Fruit fly (Drosophila melanogaster): ENCODE data around the gene Amt.

Gene Amt

DNA sequence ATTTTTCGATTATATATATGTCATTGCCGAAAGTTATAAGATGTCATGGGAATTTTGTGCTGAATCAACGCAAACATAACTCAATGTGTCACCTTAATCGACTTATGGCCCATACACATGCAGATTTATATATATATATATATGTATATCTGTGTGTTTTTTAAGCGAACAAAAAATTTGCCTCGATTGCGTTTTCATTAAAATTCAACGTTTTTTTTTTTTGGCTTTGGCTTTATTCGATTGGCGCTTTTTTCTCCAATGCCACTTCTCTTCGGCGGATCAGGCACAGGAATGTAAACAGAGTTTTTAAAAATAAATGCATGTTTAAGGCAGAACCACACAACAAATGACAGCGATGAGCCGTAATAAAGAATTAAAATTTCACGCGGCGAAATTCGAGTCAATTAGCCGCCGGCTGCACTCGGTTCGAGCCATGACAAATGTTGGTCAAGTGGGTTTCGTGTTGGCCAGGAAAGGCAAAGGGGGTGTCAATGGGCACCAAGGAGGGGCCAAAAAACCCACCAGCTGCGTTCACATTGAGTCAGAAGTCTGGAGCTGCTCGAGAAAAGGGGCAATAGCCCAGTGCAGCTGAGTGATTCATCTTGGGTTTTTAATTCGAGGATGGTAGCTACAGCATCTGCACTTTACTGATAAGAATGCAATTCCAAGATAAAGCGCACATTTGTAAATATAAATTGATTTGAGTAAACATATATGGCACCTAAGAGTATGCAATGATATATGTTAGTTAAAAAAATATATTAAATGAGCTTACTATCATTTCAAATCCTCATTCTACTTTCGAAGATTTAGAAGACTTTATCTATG lies 34.3 kb upstream of the Amt start:
- TF ChIP-seq tj (GFP tag; optimal IDR thresholded peaks at IDR 0.05) (peak; percentile 96), cic (GFP tag; optimal IDR thresholded peaks at IDR 0.05) (no peak), Mnt (GFP tag; optimal IDR thresholded peaks at IDR 0.05) (no peak), CG7101 (tag; optimal IDR thresholded peaks at IDR 0.05) (no peak), Clk (GFP tag; optimal IDR thresholded peaks at IDR 0.05) (no peak), CG5204 (GFP tag; optimal IDR thresholded peaks at IDR 0.05) (no peak), ovo (GFP tag; optimal IDR thresholded peaks at IDR 0.05) (no peak), kay (GFP tag; ENCODE audit: borderline replicate concordance) (peak; percentile 44), CG1620 (GFP tag; optimal IDR thresholded peaks at IDR 0.05) (no peak), cnc (optimal IDR thresholded peaks at IDR 0.05) (no peak)

DNA sequence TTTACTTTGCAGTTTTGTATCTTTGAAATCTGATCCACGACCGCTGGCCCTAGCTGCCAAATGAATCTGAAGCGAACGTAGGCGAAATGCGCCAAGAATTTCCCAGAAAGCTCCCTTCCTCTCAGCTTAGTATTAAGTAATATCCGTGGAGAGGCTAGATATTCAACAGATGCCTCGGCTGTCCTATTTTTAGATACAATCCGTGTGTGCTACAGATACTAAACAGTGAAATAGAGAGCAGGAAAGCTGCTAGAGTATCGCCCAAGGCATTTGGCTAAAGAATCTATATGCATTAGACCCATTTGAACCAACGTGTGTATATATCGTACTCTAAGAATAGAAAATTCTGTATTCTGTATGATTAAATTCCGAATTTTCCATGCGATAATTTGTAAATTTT lies 33.4 kb upstream of the Amt start:
- TF ChIP-seq CG7101 (tag; optimal IDR thresholded peaks at IDR 0.05) (no peak), kay (GFP tag; ENCODE audit: borderline replicate concordance) (peak; percentile 11)

DNA sequence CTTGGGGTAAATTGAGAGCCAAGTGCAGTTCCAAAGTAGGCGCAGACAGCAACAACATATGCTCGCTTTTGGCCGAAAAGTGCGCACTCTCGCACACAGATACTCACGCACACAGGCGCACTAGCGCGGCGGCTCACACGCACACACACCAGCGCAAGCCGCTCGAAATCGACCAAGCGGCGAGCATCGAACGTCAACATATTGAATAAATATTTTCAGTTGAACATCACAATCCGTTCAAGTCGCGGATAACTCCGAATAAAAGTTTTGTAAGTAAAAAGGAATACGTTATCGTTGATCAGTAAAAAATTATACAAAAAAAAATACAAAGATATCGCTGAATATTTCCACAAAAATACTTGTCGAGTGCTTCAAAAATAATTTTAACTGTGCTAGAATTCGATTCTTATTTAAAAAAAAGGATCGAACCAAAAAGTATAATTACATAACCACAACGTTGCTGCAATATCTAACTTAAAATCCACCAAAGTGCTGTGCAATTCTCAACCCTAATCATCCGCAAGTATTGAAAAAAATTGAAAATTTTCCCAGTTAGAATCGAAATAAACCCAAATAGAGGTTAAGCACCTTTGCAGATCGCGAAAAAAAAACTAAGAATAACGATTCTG lies 32.5 kb upstream of the Amt start:
- TF ChIP-seq CG12768 (GFP tag; optimal IDR thresholded peaks at IDR 0.05) (no peak), bab1 (GFP tag; optimal IDR thresholded peaks at IDR 0.05) (no peak), Clk (GFP tag; optimal IDR thresholded peaks at IDR 0.05) (no peak), cnc (optimal IDR thresholded peaks at IDR 0.05) (no peak), CG5204 (GFP tag; optimal IDR thresholded peaks at IDR 0.05) (no peak), Hr96 (GFP tag; optimal IDR thresholded peaks at IDR 0.05) (no peak), Mnt (GFP tag; optimal IDR thresholded peaks at IDR 0.05) (no peak), CG11617 (GFP tag; optimal IDR thresholded peaks at IDR 0.05) (no peak), kay (GFP tag; ENCODE audit: borderline replicate concordance) (no peak), Crg-1 (GFP tag; optimal IDR thresholded peaks at IDR 0.05) (no peak), pad (GFP tag; optimal IDR thresholded peaks at IDR 0.05) (no peak), CG7101 (tag; optimal IDR thresholded peaks at IDR 0.05) (no peak), ovo (GFP tag; optimal IDR thresholded peaks at IDR 0.05) (no peak)

DNA sequence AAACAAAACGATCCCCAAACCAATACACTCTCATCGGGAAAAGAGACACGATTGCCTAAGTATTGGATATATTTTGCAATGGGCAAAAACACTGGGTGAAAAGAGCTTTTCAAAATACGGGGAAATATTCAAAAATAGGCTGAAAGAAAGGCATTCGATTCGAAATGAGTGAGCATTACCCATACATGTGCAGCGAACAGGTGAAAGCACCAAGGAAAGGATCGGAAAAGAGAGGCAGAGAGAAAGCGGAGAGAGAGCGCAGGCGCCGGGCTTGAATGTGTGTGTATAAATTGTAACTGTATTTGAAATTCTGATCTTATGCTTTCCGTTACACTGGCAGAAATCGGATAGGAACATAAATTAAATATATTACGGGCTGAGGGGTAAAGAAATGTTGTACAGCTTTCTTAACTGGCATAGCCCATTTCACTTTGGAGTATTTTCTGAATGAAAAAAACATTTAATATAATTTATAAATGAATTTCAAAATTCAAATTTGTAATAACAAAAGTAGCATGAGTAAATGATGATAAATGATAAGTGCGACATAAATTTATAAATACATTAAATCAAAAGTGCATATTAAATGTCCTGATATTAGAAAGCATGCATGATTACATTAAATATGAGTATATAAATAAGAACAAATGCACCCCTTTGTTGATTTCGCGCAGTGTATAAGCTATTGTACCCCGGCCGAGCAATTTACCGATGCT lies 31.8 kb upstream of the Amt start:
- TF ChIP-seq CG7101 (tag; optimal IDR thresholded peaks at IDR 0.05) = peak; percentile 8
- TF ChIP-seq CG12768 (GFP tag; optimal IDR thresholded peaks at IDR 0.05) = no peak
- no peak for TF ChIP-seq ovo (GFP tag; optimal IDR thresholded peaks at IDR 0.05)
- TF ChIP-seq CG11617 (GFP tag; optimal IDR thresholded peaks at IDR 0.05) = peak; percentile 38
- peak; percentile 16 for TF ChIP-seq CG14711 (tag; optimal IDR thresholded peaks at IDR 0.05)
- TF ChIP-seq cnc (optimal IDR thresholded peaks at IDR 0.05) = no peak
- peak; percentile 34 for TF ChIP-seq bab1 (GFP tag; optimal IDR thresholded peaks at IDR 0.05)
- peak; percentile 9 for TF ChIP-seq tj (GFP tag; optimal IDR thresholded peaks at IDR 0.05)
- peak; percentile 21 for TF ChIP-seq pad (GFP tag; optimal IDR thresholded peaks at IDR 0.05)

DNA sequence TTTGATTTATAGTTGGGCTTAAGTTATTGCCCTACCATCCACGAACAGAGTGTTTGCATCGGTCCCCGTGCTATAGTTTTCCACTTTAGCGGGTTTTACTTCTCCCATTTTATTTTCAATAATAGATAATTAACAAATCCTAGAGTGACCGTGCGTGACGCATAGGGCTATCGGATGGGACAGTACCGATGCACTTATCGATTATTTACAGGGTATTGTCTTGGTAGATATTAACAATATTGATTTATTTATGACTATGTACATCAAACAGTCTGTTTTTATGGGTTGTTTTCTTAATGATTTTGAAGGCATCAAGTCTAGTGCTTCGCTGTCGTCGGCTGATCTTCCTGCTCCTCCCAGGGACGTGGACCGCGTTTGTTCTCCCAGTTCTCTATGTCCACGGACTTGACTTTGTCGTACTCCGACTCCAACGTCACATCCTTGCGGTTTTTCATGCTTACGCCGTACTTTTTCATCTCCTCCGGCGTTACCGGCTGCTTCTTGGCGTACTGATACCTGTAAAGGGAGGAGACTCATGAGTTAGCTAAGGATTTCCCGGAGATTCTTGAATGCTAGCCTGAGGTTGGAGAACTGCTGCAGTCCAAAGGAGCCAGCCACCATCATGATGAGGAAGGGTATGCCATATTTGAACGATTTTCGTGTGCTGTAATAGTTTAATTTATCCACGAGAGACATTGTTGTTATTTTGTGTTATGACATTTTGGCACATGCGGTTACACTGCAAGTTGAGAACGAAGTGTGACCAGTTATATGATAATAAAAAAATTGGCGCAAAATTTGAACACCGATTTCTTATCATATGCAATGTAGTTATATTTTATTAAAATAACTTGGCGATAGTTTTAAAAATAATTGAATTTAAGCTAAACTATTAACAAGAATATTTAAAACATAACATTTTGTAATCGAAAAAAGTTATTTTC lies 29.3 kb upstream of the Amt start, which contains the start of the genes MRG15 and Tm1:
Gene MRG15 (minus strand): TSS at position 184 of the 944 bp plus-strand sequence.
Gene Tm1 (plus strand): TSS at position 295 of the 944 bp plus-strand sequence.
- TF ChIP-seq tj (GFP tag; optimal IDR thresholded peaks at IDR 0.05) = peak; percentile 22
- no peak for TF ChIP-seq cnc (optimal IDR thresholded peaks at IDR 0.05)
- TF ChIP-seq CG14711 (tag; optimal IDR thresholded peaks at IDR 0.05) = peak; percentile 15
- no peak for TF ChIP-seq Hr96 (GFP tag; optimal IDR thresholded peaks at IDR 0.05)
- peak; percentile 7 for TF ChIP-seq CG11617 (GFP tag; optimal IDR thresholded peaks at IDR 0.05)
- TF ChIP-seq Mnt (GFP tag; optimal IDR thresholded peaks at IDR 0.05) = peak; percentile 69
- TF ChIP-seq CG12768 (GFP tag; optimal IDR thresholded peaks at IDR 0.05) = no peak
- no peak for TF ChIP-seq Crg-1 (GFP tag; optimal IDR thresholded peaks at IDR 0.05)

DNA sequence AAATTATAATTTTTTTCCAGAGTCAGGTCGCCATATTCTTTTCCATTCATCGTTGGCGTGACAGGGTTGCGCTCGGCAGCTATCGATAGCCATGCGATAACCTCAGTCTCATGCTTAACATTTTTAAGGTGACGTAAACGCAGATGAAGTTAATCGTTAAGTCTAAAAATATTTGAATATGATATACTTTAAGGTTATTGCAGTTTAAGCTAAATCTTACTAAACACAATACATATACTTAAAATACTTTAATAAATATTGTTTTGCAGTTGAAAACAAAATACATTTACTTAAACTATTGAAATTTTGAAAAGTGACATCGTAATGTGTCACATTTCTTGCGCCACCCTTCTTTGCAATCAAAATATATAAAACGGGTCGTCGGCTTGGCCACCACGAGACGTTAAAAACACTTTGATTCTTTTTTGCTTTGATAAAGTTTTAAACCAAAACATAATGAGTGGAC lies 26.3 kb upstream of the Amt start, which contains the start of the genes Cp190 and CG4338:
Gene Cp190 (minus strand): TSS at position 84 of the 466 bp plus-strand sequence.
Gene CG4338 (plus strand): TSS at position 365 of the 466 bp plus-strand sequence.
- TF ChIP-seq CG7045 (GFP tag; optimal IDR thresholded peaks at IDR 0.05) = peak; percentile 98
- peak; percentile 99 for TF ChIP-seq CG7101 (tag; optimal IDR thresholded peaks at IDR 0.05)
- no peak for TF ChIP-seq CG5204 (GFP tag; optimal IDR thresholded peaks at IDR 0.05)
- peak; percentile 98 for TF ChIP-seq bab1 (GFP tag; optimal IDR thresholded peaks at IDR 0.05)
- TF ChIP-seq CG11617 (GFP tag; optimal IDR thresholded peaks at IDR 0.05) = peak; percentile 98
- TF ChIP-seq CG33017 (tag; optimal IDR thresholded peaks at IDR 0.05) = peak; percentile 98
- peak; percentile 96 for TF ChIP-seq Mnt (GFP tag; optimal IDR thresholded peaks at IDR 0.05)
- TF ChIP-seq cnc (optimal IDR thresholded peaks at IDR 0.05) = no peak
- TF ChIP-seq cic (GFP tag; optimal IDR thresholded peaks at IDR 0.05) = peak; percentile 77
- peak; percentile 98 for TF ChIP-seq toe (GFP tag; optimal IDR thresholded peaks at IDR 0.05)
- TF ChIP-seq Crg-1 (GFP tag; optimal IDR thresholded peaks at IDR 0.05) = peak; percentile 95
- TF ChIP-seq Clk (GFP tag; optimal IDR thresholded peaks at IDR 0.05) = peak; percentile 94
- no peak for TF ChIP-seq kay (GFP tag; ENCODE audit: borderline replicate concordance)
- TF ChIP-seq CG14711 (tag; optimal IDR thresholded peaks at IDR 0.05) = peak; percentile 97
- peak; percentile 88 for TF ChIP-seq tj (GFP tag; optimal IDR thresholded peaks at IDR 0.05)
- TF ChIP-seq pad (GFP tag; optimal IDR thresholded peaks at IDR 0.05) = peak; percentile 90
- TF ChIP-seq Hr96 (GFP tag; optimal IDR thresholded peaks at IDR 0.05) = peak; percentile 94
- peak; percentile 96 for TF ChIP-seq CG1620 (GFP tag; optimal IDR thresholded peaks at IDR 0.05)
- TF ChIP-seq CG12768 (GFP tag; optimal IDR thresholded peaks at IDR 0.05) = peak; percentile 98
- peak; percentile 91 for TF ChIP-seq ovo (GFP tag; optimal IDR thresholded peaks at IDR 0.05)
